Fruit fly (Drosophila melanogaster) whole organism, embryonic: Measurements from ENCODE around the gene CG33687.

Experiments used
- Atf6 ChIP-seq: fragments of 200-800 bp; sonication (Bioruptor generic); IDR thresholded peaks from 2 replicates; pipeline ENCODE4 v1.3.6; 2022; ENCODE audit warnings: missing biosample characterization, missing genetic modification characterization
- CG3407 ChIP-seq: fragments of 200-800 bp; sonication (Bioruptor generic); optimal IDR thresholded peaks from 2 replicates; lab custom pipeline; 2018; ENCODE audit warnings: missing biosample characterization, mild to moderate bottlenecking, missing genetic modification characterization
- CG4328 ChIP-seq: fragments of 200-800 bp; sonication (Bioruptor generic); optimal IDR thresholded peaks from 3 replicates; lab custom pipeline; 2017; ENCODE audit warnings: missing biosample characterization, missing genetic modification reagents, missing genetic modification characterization
- NfI ChIP-seq: fragments of 200-800 bp; sonication (Bioruptor generic); optimal IDR thresholded peaks from 3 replicates; lab custom pipeline; 2018; ENCODE audit warnings: missing biosample characterization, mild to moderate bottlenecking, missing genetic modification characterization, moderate library complexity
- aop ChIP-seq: fragments of 200-800 bp; sonication (Bioruptor generic); IDR thresholded peaks from 2 replicates; pipeline ENCODE4 v1.3.6; 2022; ENCODE audit warnings: missing biosample characterization, missing genetic modification characterization
- ken ChIP-seq: fragments of 200-800 bp; sonication (Bioruptor generic); IDR thresholded peaks from 3 replicates; pipeline ENCODE4 v1.3.6; 2022; ENCODE audit warnings: missing biosample characterization, missing genetic modification characterization
- tgo ChIP-seq: fragments of 200-800 bp; sonication (Bioruptor generic); IDR thresholded peaks from 3 replicates; pipeline ENCODE4 v1.3.6; 2022; ENCODE audit warnings: missing biosample characterization, missing genetic modification characterization

dm6 chr3L:16167723-16168386 is 29.8 kb upstream of the CG33687 start:
- TF ChIP-seq CG3407 (GFP tag; lab: Kevin White, UChicago) (no peak), CG4328 (no peak), aop (GFP tag; lab: Robert Waterston, UW) (no peak), tgo (no peak), ken (GFP tag; lab: Robert Waterston, UW) (no peak), Atf6 (GFP tag; lab: Robert Waterston, UW) (no peak), NfI (GFP tag; lab: Kevin White, UChicago) (no peak)
